Worm (Caenorhabditis elegans) whole organism, L4 larva: Measurements from ENCODE around the gene adh-1.
A peak's percentile ranks its signal among the peaks of the same experiment; 100 is the strongest.

Source experiments
- F37D6.2 ChIP-seq: sonication (generic microtip); optimal IDR thresholded peaks from 2 replicates; lab custom pipeline; 2016; ENCODE audit warnings: mild to moderate bottlenecking, missing genetic modification characterization, missing compliant biosample characterization
- F44E2.7 ChIP-seq: fragments of 200-800 bp; sonication (Bioruptor generic); IDR thresholded peaks from 2 replicates; pipeline ENCODE4 v2.1.2; 2022; ENCODE audit warnings: missing genetic modification characterization, missing compliant biosample characterization
- T26A8.4 ChIP-seq: fragments of 200-800 bp; sonication (Bioruptor generic); IDR thresholded peaks from 2 replicates; pipeline ENCODE4 v1.3.6; 2022; ENCODE audit warnings: missing genetic modification characterization, missing compliant biosample characterization
- Y105C5A.15 ChIP-seq: fragments of 200-800 bp; sonication (Bioruptor generic); IDR thresholded peaks from 2 replicates; pipeline ENCODE4 v1.3.6; 2022; ENCODE audit warnings: missing genetic modification characterization, missing compliant biosample characterization
- aha-1 ChIP-seq: fragments of 150-350 bp; peaks from one replicate; lab custom pipeline; 2014; ENCODE audit warnings: missing biosample characterization, missing genetic modification characterization
- ama-1 ChIP-seq: fragments of 150-350 bp; optimal IDR thresholded peaks from 2 replicates; lab custom pipeline; 2014; ENCODE audit warnings: inconsistent platforms, mixed read lengths
- attf-4 ChIP-seq: sonication (generic microtip); optimal IDR thresholded peaks from 3 replicates; lab custom pipeline; 2017; ENCODE audit warnings: missing biosample characterization, missing genetic modification characterization
- ceh-32 ChIP-seq: sonication (generic microtip); optimal IDR thresholded peaks from 2 replicates; lab custom pipeline; 2016; ENCODE audit warnings: mild to moderate bottlenecking, missing genetic modification characterization, missing compliant biosample characterization; ENCODE audit not compliant: poor library complexity
- ceh-62 ChIP-seq: sonication (generic microtip); optimal IDR thresholded peaks from 2 replicates; lab custom pipeline; 2017; ENCODE audit warnings: missing biosample characterization, missing genetic modification characterization
- ces-1 ChIP-seq: fragments of 150-350 bp; sonication (generic microtip); optimal IDR thresholded peaks from 4 replicates; lab custom pipeline; 2014; ENCODE audit warnings: missing biosample characterization, missing genetic modification reagents, missing genetic modification characterization
- daf-16 ChIP-seq, 3 experiments: sonication (generic microtip); optimal IDR thresholded peaks; 2 replicates each; lab custom pipeline; 2016 to 2017; ENCODE audit warnings: missing genetic modification characterization in 3 of 3, missing genetic modification reagents in 3 of 3, mild to moderate bottlenecking in 2 of 3, missing compliant biosample characterization in 2 of 3, missing biosample characterization in 1 of 3, moderate library complexity in 1 of 3
- dmd-6 ChIP-seq: fragments of 200-800 bp; sonication (Bioruptor generic); IDR thresholded peaks from 2 replicates; pipeline ENCODE4 v1.3.6; 2022; ENCODE audit warnings: missing genetic modification reagents, missing genetic modification characterization, missing compliant biosample characterization
- dpl-1 ChIP-seq: fragments of 150-350 bp; optimal IDR thresholded peaks from 2 replicates; lab custom pipeline; 2014; ENCODE audit warnings: missing biosample characterization, missing genetic modification reagents, missing genetic modification characterization
- dve-1 ChIP-seq: sonication (generic microtip); optimal IDR thresholded peaks from 2 replicates; lab custom pipeline; 2017; ENCODE audit warnings: antibody characterized with exemption, mild to moderate bottlenecking, missing genetic modification characterization, missing compliant biosample characterization; ENCODE audit not compliant: insufficient read depth
- egl-43 ChIP-seq: fragments of 200-800 bp; sonication (Bioruptor generic); IDR thresholded peaks from 2 replicates; pipeline ENCODE4 v1.3.6; 2022; ENCODE audit warnings: missing genetic modification reagents, missing genetic modification characterization, missing compliant biosample characterization
- fkh-10 ChIP-seq: fragments of 150-350 bp; optimal IDR thresholded peaks from 2 replicates; lab custom pipeline; 2014; ENCODE audit warnings: missing biosample characterization, missing genetic modification reagents, missing genetic modification characterization
- hif-1 ChIP-seq, 2 experiments: sonication (generic microtip); optimal IDR thresholded peaks; 2 replicates each; lab custom pipeline; 2016 to 2017; ENCODE audit warnings: missing compliant biosample characterization in 2 of 2, missing genetic modification characterization in 2 of 2, missing genetic modification reagents in 2 of 2, missing genotype in 2 of 2, mild to moderate bottlenecking in 1 of 2
- hlh-11 ChIP-seq: fragments of 200-800 bp; sonication (Bioruptor generic); optimal IDR thresholded peaks from 2 replicates; lab custom pipeline; 2018; ENCODE audit warnings: mild to moderate bottlenecking, missing genetic modification characterization, missing compliant biosample characterization
- hmg-1.1 ChIP-seq: fragments of 200-800 bp; sonication (Bioruptor generic); IDR thresholded peaks from 2 replicates; pipeline ENCODE4 v1.3.6; 2022; ENCODE audit warnings: missing genetic modification reagents, missing genetic modification characterization, missing compliant biosample characterization
- lim-7 ChIP-seq: fragments of 200-800 bp; sonication (Bioruptor generic); IDR thresholded peaks from 2 replicates; pipeline ENCODE4 v1.3.6; 2022; ENCODE audit warnings: missing genetic modification characterization, missing compliant biosample characterization
- lin-13 ChIP-seq: fragments of 150-350 bp; optimal IDR thresholded peaks from 2 replicates; lab custom pipeline; 2014; ENCODE audit warnings: missing biosample characterization, missing genetic modification reagents, missing genetic modification characterization
- lin-15B ChIP-seq: fragments of 150-350 bp; sonication (generic microtip); optimal IDR thresholded peaks from 3 replicates; lab custom pipeline; 2014; ENCODE audit warnings: missing biosample characterization, missing genetic modification characterization
- lin-29 ChIP-seq: fragments of 200-800 bp; sonication (Bioruptor generic); IDR thresholded peaks from 2 replicates; pipeline ENCODE4 v1.3.6; 2022; ENCODE audit warnings: missing genetic modification reagents, missing genetic modification characterization, missing compliant biosample characterization
- lin-38 ChIP-seq: fragments of 200-800 bp; sonication (Bioruptor generic); IDR thresholded peaks from 2 replicates; pipeline ENCODE4 v1.3.6; 2022; ENCODE audit warnings: missing genetic modification reagents, missing genetic modification characterization, missing compliant biosample characterization
- lir-3 ChIP-seq: sonication (generic microtip); optimal IDR thresholded peaks from 2 replicates; lab custom pipeline; 2016; ENCODE audit warnings: mild to moderate bottlenecking, missing genetic modification characterization, missing compliant biosample characterization
- madf-9 ChIP-seq: fragments of 200-800 bp; sonication (Bioruptor generic); conservative IDR thresholded peaks from 2 replicates; pipeline ENCODE4 v1.3.6; 2022; ENCODE audit warnings: missing genetic modification reagents, missing genetic modification characterization, missing compliant biosample characterization
- mdl-1 ChIP-seq, 2 experiments: fragments of 150-350 bp in 1 of 2; sonication (generic microtip) in 1 of 2; optimal IDR thresholded peaks; 2 replicates each; lab custom pipeline; 2014 to 2017; ENCODE audit warnings: missing biosample characterization in 2 of 2, missing genetic modification characterization in 2 of 2
- mdt-29 ChIP-seq: fragments of 200-800 bp; sonication (Bioruptor generic); IDR thresholded peaks from 2 replicates; pipeline ENCODE4 v1.3.6; 2022; ENCODE audit warnings: missing genetic modification reagents, missing genetic modification characterization, missing compliant biosample characterization
- mep-1 ChIP-seq: fragments of 150-350 bp; sonication (generic microtip); optimal IDR thresholded peaks from 3 replicates; lab custom pipeline; 2014; ENCODE audit warnings: missing biosample characterization, missing genetic modification characterization
- mxl-2 ChIP-seq: fragments of 200-800 bp; sonication (Bioruptor generic); conservative IDR thresholded peaks from 2 replicates; pipeline ENCODE4 v1.3.6; 2022; ENCODE audit warnings: missing genetic modification reagents, missing genetic modification characterization, missing compliant biosample characterization
- nhr-28 ChIP-seq: fragments of 150-350 bp; optimal IDR thresholded peaks from 2 replicates; lab custom pipeline; 2014; ENCODE audit warnings: missing biosample characterization, missing genetic modification characterization
- nhr-6 ChIP-seq: fragments of 150-350 bp; optimal IDR thresholded peaks from 2 replicates; lab custom pipeline; 2014; ENCODE audit warnings: missing biosample characterization, missing genetic modification characterization
- nhr-76 ChIP-seq: fragments of 150-350 bp; optimal IDR thresholded peaks from 2 replicates; lab custom pipeline; 2014; ENCODE audit warnings: missing biosample characterization, missing genetic modification characterization
- nhr-77 ChIP-seq: fragments of 150-350 bp; optimal IDR thresholded peaks from 2 replicates; lab custom pipeline; 2014; ENCODE audit warnings: missing biosample characterization, missing genetic modification characterization
- php-3 ChIP-seq: fragments of 200-800 bp; sonication (Bioruptor generic); IDR thresholded peaks from 2 replicates; pipeline ENCODE4 v1.3.6; 2022; ENCODE audit warnings: missing genetic modification reagents, missing genetic modification characterization, missing compliant biosample characterization
- pqm-1 ChIP-seq: sonication (generic microtip); optimal IDR thresholded peaks from 2 replicates; lab custom pipeline; 2017; ENCODE audit warnings: missing biosample characterization, missing genetic modification characterization
- rbr-2 ChIP-seq: sonication (generic microtip); optimal IDR thresholded peaks from 2 replicates; lab custom pipeline; 2016; ENCODE audit warnings: missing genotype, missing genetic modification characterization, missing compliant biosample characterization
- set-16 ChIP-seq: fragments of 200-800 bp; sonication (Bioruptor generic); IDR thresholded peaks from 2 replicates; pipeline ENCODE4 v1.3.6; 2022; ENCODE audit warnings: missing genetic modification reagents, missing genetic modification characterization, missing compliant biosample characterization
- snpc-4 ChIP-seq: fragments of 150-350 bp; optimal IDR thresholded peaks from 2 replicates; lab custom pipeline; 2014; ENCODE audit warnings: missing biosample characterization, missing genetic modification characterization
- spr-3 ChIP-seq: fragments of 200-800 bp; sonication (Bioruptor generic); optimal IDR thresholded peaks from 2 replicates; lab custom pipeline; 2018; ENCODE audit warnings: mild to moderate bottlenecking, missing genetic modification characterization, missing compliant biosample characterization
- tag-97 ChIP-seq: fragments of 200-800 bp; sonication (Bioruptor generic); IDR thresholded peaks from 2 replicates; pipeline ENCODE4 v1.3.6; 2022; ENCODE audit warnings: missing genetic modification characterization, missing compliant biosample characterization
- unc-39 ChIP-seq: sonication (generic microtip); optimal IDR thresholded peaks from 2 replicates; lab custom pipeline; 2017; ENCODE audit warnings: missing biosample characterization, missing genetic modification characterization
- vab-7 ChIP-seq: fragments of 200-800 bp; sonication (Bioruptor generic); IDR thresholded peaks from 2 replicates; pipeline ENCODE4 v1.3.6; 2022; ENCODE audit warnings: missing genetic modification reagents, missing genetic modification characterization, missing compliant biosample characterization
- zag-1 ChIP-seq: fragments of 150-350 bp; optimal IDR thresholded peaks from 2 replicates; lab custom pipeline; 2014; ENCODE audit warnings: missing biosample characterization, missing genetic modification characterization
- zfp-3 ChIP-seq: fragments of 200-800 bp; sonication (Bioruptor generic); conservative IDR thresholded peaks from 2 replicates; pipeline ENCODE4 v1.3.6; 2022; ENCODE audit warnings: missing genetic modification reagents, missing genetic modification characterization, missing compliant biosample characterization
- ztf-11 ChIP-seq: fragments of 150-350 bp; optimal IDR thresholded peaks from 2 replicates; lab custom pipeline; 2014; ENCODE audit warnings: missing biosample characterization, missing genetic modification characterization
- ztf-7 ChIP-seq: fragments of 150-350 bp; optimal IDR thresholded peaks from 2 replicates; lab custom pipeline; 2014; ENCODE audit warnings: missing biosample characterization, missing genetic modification characterization

The adh-1 gene

DNA sequence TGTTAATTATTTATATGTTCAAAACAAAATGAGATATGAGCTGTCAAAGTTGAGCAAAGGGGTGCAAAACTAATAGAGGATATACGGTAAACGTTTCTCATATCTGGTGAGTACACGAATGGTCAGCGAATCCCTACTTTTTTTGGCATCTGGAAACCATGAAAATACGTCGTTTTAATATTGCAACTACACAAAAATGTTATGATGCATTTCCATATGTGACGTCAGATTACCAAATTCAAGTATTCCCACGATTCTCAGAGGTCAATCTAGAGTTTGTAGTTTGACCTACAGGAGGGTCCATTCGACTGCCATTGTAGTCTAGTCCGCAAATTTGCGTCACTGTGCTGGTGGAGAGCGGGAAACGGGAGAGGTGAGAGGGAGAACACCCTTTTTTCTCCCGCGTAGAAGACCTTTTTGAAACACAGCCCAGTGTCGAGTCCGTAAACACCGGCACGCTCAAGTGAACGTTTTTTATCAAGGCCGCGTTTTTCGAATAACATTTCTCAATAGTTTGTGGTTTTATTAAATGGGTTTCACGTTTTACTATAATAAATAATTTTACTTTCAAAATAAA, 8.4 kb downstream of the adh-1 start (continued):
- TF ChIP-seq dpl-1 (GFP tag; lab: Kevin White, UChicago) (peak; percentile 79), mdt-29 (GFP tag; lab: Robert Waterston, UW) (no peak), ztf-11 (tag; lab: Kevin White, UChicago) (no peak), ztf-7 (tag; lab: Kevin White, UChicago) (no peak), lin-13 (GFP tag; lab: Kevin White, UChicago) (no peak), hmg-1.1 (no peak), vab-7 (no peak), nhr-76 (tag; lab: Kevin White, UChicago) (no peak)

DNA sequence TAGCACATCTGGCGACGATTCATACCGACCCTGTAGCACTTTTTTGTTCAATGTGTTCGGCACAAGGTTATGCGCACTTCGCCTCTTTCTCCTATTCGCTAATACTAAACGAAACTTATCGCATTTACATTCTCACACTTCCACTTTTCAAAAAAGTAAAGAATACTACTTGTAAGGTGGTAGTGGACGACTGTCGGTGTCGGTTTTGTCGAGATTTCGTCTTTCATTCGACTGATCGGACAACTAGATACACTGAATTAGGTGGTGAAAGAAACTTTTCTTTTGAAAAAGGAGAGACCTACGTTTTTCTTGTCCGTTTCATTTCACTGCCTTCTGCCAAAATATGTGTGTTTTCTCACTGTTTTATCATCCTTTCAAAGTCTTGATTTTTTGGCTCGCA, 9.6 kb downstream of the adh-1 start:
- TF ChIP-seq mep-1 (tag; lab: Kevin White, UChicago) (no peak), aha-1 (tag; lab: Kevin White, UChicago) (no peak), ama-1 (lab: Kevin White, UChicago) (no peak), spr-3 (GFP tag; lab: Kevin White, UChicago) (no peak), unc-39 (tag; lab: Kevin White, UChicago) (no peak), F37D6.2 (tag; lab: Kevin White, UChicago) (no peak), set-16 (GFP tag; lab: Robert Waterston, UW) (no peak), snpc-4 (tag; lab: Kevin White, UChicago) (no peak), T26A8.4 (GFP tag; lab: Robert Waterston, UW) (no peak), F44E2.7 (GFP tag; lab: Robert Waterston, UW) (no peak), hlh-11 (tag; lab: Kevin White, UChicago) (no peak), attf-4 (no peak), php-3 (GFP tag; lab: Robert Waterston, UW) (no peak), egl-43 (GFP tag; lab: Robert Waterston, UW) (no peak), ztf-7 (tag; lab: Kevin White, UChicago) (no peak), dve-1 (no peak), lin-13 (GFP tag; lab: Kevin White, UChicago) (no peak), ces-1 (GFP tag; lab: Kevin White, UChicago) (no peak), hif-1 (tag; optimal IDR thresholded peaks at IDR 0.05; lab: Kevin White, UChicago) (no peak)
- TF ChIP-seq, all 104 proteins: peak for 0

DNA sequence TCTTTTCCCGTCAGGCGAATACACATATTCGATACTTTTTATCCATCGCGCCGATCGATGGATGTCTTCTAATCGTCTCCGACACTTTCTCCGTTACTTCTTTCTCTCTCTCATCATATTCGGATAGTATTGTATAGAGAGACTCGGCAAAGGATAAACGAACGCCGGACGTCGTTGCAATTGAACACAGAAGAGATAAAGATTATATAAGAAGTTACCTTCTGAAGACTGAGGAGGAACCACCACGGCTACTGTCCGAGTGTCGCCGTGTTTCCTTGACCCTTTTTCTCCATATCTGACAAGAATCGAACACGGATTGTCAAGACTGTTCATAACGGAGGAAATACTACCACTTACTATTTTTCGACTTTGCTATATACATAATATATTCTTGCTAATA, 11.1 kb downstream of the adh-1 start, which contains the start of gene sma-1:
TSS of gene sma-1 (plus strand) at position 301 of the 400 bp plus-strand sequence.
- TF ChIP-seq nhr-6 (tag; lab: Kevin White, UChicago) (no peak), zfp-3 (GFP tag; lab: Robert Waterston, UW) (no peak), madf-9 (no peak), rbr-2 (tag; lab: Kevin White, UChicago) (no peak), mxl-2 (GFP tag; lab: Robert Waterston, UW) (no peak)

DNA sequence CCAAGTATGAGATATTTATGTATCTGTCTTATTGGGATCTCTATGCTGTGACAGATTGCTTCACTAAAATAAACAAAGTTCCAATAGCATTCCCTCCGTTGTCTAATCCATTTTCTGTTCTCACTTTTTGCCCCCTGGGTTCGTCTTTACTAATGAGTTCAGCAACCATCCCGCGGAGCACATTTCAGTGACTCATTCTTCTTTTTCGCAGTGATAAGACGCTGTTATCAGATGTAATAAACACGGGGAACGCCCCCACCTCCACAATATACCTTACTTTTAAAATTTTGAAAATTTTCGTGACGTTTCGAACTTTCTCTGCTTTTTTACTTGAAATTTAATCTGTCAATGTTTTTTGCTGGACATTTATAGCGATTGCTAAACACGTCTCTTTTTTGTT, 12.1 kb downstream of the adh-1 start:
- TF ChIP-seq daf-16 (GFP tag; optimal IDR thresholded peaks at IDR 0.05; lab: Kevin White, UChicago) (no peak), daf-16 (tag; optimal IDR thresholded peaks at IDR 0.05; lab: Kevin White, UChicago) (peak; percentile 29), nhr-28 (peak; percentile 34), lim-7 (GFP tag; lab: Robert Waterston, UW) (no peak), tag-97 (no peak), fkh-10 (GFP tag; lab: Kevin White, UChicago) (no peak), ceh-32 (tag; lab: Kevin White, UChicago) (no peak), aha-1 (tag; lab: Kevin White, UChicago) (peak; percentile 50), pqm-1 (tag; lab: Kevin White, UChicago) (peak; percentile 72), lin-15B (tag; lab: Kevin White, UChicago) (no peak), dmd-6 (peak; percentile 48; the same call in 1 of the 2 replicates), nhr-77 (tag; lab: Kevin White, UChicago) (no peak), madf-9 (no peak), mdl-1 (tag; optimal IDR thresholded peaks at IDR 0.05; lab: Kevin White, UChicago) (peak in 1 of 2 experiments; percentile 2), lin-29 (GFP tag; lab: Robert Waterston, UW) (no peak), nhr-6 (tag; lab: Kevin White, UChicago) (no peak), ces-1 (GFP tag; lab: Kevin White, UChicago) (no peak), lir-3 (no peak), ceh-62 (tag; lab: Kevin White, UChicago) (no peak), hlh-11 (tag; lab: Kevin White, UChicago) (peak; percentile 54), Y105C5A.15 (GFP tag; lab: Robert Waterston, UW) (no peak), zag-1 (no peak), lin-38 (GFP tag; lab: Robert Waterston, UW) (no peak)
